Worm (Caenorhabditis elegans): ENCODE measurements around the gene txdc-9.

The txdc-9 gene

ce11 chrIII:6439854-6440253 is 7.9 kb downstream of the txdc-9 start:
- no peak for TF ChIP-seq tbp1 (GFP tag; optimal IDR thresholded peaks at IDR 0.05)
- no peak for TF ChIP-seq snpc-4 (GFP tag; optimal IDR thresholded peaks at IDR 0.05)
- TF ChIP-seq snpc-4 (tag; optimal IDR thresholded peaks at IDR 0.05) = no peak
- TF ChIP-seq unc-130 (GFP tag; optimal IDR thresholded peaks at IDR 0.05) = peak; percentile 41
- TF ChIP-seq hlh-26 (GFP tag; conservative IDR thresholded peaks at IDR 0.05) = no peak
- no peak for TF ChIP-seq attf-3 (GFP tag; conservative IDR thresholded peaks at IDR 0.05)
- TF ChIP-seq hsf-1 (GFP tag; IDR thresholded peaks at IDR 0.05) = 0 out of 2 replicates have a peak, but pooled peaks have one; percentile 52
- 0 out of 2 replicates have a peak, but pooled peaks have one; percentile 46 for TF ChIP-seq C17E4.6 (GFP tag; IDR thresholded peaks at IDR 0.05)
- 0 out of 2 replicates have a peak, but pooled peaks have one; percentile 29 for TF ChIP-seq B0336.3 (GFP tag; IDR thresholded peaks at IDR 0.05)
- no peak for TF ChIP-seq nfyb-1 (GFP tag; IDR thresholded peaks at IDR 0.05)
- peak; percentile 14; the same call in 1 of the 2 replicates for TF ChIP-seq Y56A3A.18 (GFP tag; IDR thresholded peaks at IDR 0.05)
- TF ChIP-seq fkh-3 (tag; optimal IDR thresholded peaks at IDR 0.05) = no peak
- TF ChIP-seq aptf-2 (GFP tag; conservative IDR thresholded peaks at IDR 0.05) = no peak
- peak; percentile 84 for TF ChIP-seq him-1 (tag; optimal IDR thresholded peaks at IDR 0.05)
- peak; percentile 55 for TF ChIP-seq snpc-3.4 (tag; optimal IDR thresholded peaks at IDR 0.05)
- TF ChIP-seq lsl-1 (GFP tag; optimal IDR thresholded peaks at IDR 0.05) = peak; percentile 32
- TF ChIP-seq lin-35 (GFP tag; optimal IDR thresholded peaks at IDR 0.05) = no peak
- peak; percentile 43; the same call in 1 of the 2 replicates for TF ChIP-seq D2030.7 (GFP tag; IDR thresholded peaks at IDR 0.05)
- TF ChIP-seq madf-6 (GFP tag; IDR thresholded peaks at IDR 0.05) = 0 out of 2 replicates have a peak, but pooled peaks have one; percentile 25
- peak; percentile 40 for TF ChIP-seq hrde-1 (tag; optimal IDR thresholded peaks at IDR 0.05; ENCODE audit: borderline replicate concordance)
- 0 out of 2 replicates have a peak, but pooled peaks have one; percentile 25 for TF ChIP-seq Y79H2A.3 (GFP tag; conservative IDR thresholded peaks at IDR 0.05)
- no peak for TF ChIP-seq ztf-6 (GFP tag; IDR thresholded peaks at IDR 0.05)
- TF ChIP-seq lin-54 (GFP tag; optimal IDR thresholded peaks at IDR 0.05) = peak; percentile 19
- no peak for TF ChIP-seq F23B12.7 (tag; optimal IDR thresholded peaks at IDR 0.05; ENCODE audit: insufficient read depth)
- TF ChIP-seq aptf-3 (GFP tag; IDR thresholded peaks at IDR 0.05) = no peak
- peak; percentile 1 for TF ChIP-seq xnd-1 (tag; optimal IDR thresholded peaks at IDR 0.05)
- no peak for TF ChIP-seq ztf-28 (GFP tag; IDR thresholded peaks at IDR 0.05)
- peak; percentile 41; the same call in 1 of the 2 replicates for TF ChIP-seq Y53G8AR.9 (GFP tag; conservative IDR thresholded peaks at IDR 0.05)

ce11 chrIII:6442305-6443125 is 10.5 kb downstream of the txdc-9 start, which contains the start of gene mel-32:
TSS of gene mel-32 (minus strand) at chrIII:6443000.
- TF ChIP-seq ztf-6 (GFP tag; IDR thresholded peaks at IDR 0.05) (no peak), B0336.3 (GFP tag; IDR thresholded peaks at IDR 0.05) (0 out of 2 replicates have a peak, but pooled peaks have one; percentile 37), madf-6 (GFP tag; IDR thresholded peaks at IDR 0.05) (peak; percentile 96), ceh-100 (GFP tag; IDR thresholded peaks at IDR 0.05) (no peak), unc-130 (GFP tag; optimal IDR thresholded peaks at IDR 0.05) (peak; percentile 48), F10E7.11 (tag; optimal IDR thresholded peaks at IDR 0.05) (no peak), chd-7 (tag; optimal IDR thresholded peaks at IDR 0.05) (no peak), hlh-12 (tag; optimal IDR thresholded peaks at IDR 0.05) (no peak), nhr-27 (tag; optimal IDR thresholded peaks at IDR 0.05) (no peak), hmg-20 (GFP tag; IDR thresholded peaks at IDR 0.05) (no peak), F39B2.1 (GFP tag; IDR thresholded peaks at IDR 0.05) (no peak), Y79H2A.3 (GFP tag; conservative IDR thresholded peaks at IDR 0.05) (peak; percentile 72; the same call in 1 of the 2 replicates), sdz-38 (tag; optimal IDR thresholded peaks at IDR 0.05) (no peak), ztf-22 (GFP tag; optimal IDR thresholded peaks at IDR 0.05) (no peak), B0035.1 (tag; optimal IDR thresholded peaks at IDR 0.05) (no peak), B0019.2 (GFP tag; conservative IDR thresholded peaks at IDR 0.05) (peak; percentile 75), cebp-2 (GFP tag; IDR thresholded peaks at IDR 0.05) (no peak), pbrm-1 (GFP tag; IDR thresholded peaks at IDR 0.05) (peak; percentile 65), C06A6.2 (GFP tag; conservative IDR thresholded peaks at IDR 0.05) (no peak), Y56A3A.18 (GFP tag; IDR thresholded peaks at IDR 0.05) (no peak), K12H6.12 (tag; optimal IDR thresholded peaks at IDR 0.05) (no peak), attf-3 (GFP tag; conservative IDR thresholded peaks at IDR 0.05) (0 out of 2 replicates have a peak, but pooled peaks have one; percentile 45), hsf-1 (GFP tag; IDR thresholded peaks at IDR 0.05) (peak; percentile 79), D2030.7 (GFP tag; IDR thresholded peaks at IDR 0.05) (peak; percentile 91), gei-17 (GFP tag; optimal IDR thresholded peaks at IDR 0.05) (no peak)
